Fruit fly (Drosophila melanogaster) whole organism, embryonic: ENCODE data around the gene CG5188.

ENCODE experiments used
- Antp ChIP-seq: fragments of 200-800 bp; sonication (Bioruptor generic); optimal IDR thresholded peaks from 3 replicates; lab custom pipeline; 2016; ENCODE audit warnings: missing biosample characterization, missing genetic modification characterization
- Bgb ChIP-seq: fragments of 200-800 bp; sonication (Bioruptor generic); IDR thresholded peaks from 2 replicates; pipeline ENCODE4 v1.3.6; 2022; ENCODE audit warnings: missing biosample characterization, missing genetic modification characterization; ENCODE audit not compliant: partially characterized antibody
- CG10654 ChIP-seq: fragments of 200-800 bp; sonication (Bioruptor generic); optimal IDR thresholded peaks from 2 replicates; lab custom pipeline; 2016; ENCODE audit warnings: missing biosample characterization, missing genetic modification characterization
- CG12769 ChIP-seq: fragments of 200-800 bp; sonication (Bioruptor generic); optimal IDR thresholded peaks from 2 replicates; lab custom pipeline; 2019; ENCODE audit warnings: missing biosample characterization, mild to moderate bottlenecking, missing genetic modification characterization, moderate library complexity
- CG12942 ChIP-seq: fragments of 200-800 bp; sonication (Bioruptor generic); optimal IDR thresholded peaks from 3 replicates; lab custom pipeline; 2016; ENCODE audit warnings: missing biosample characterization, missing genetic modification characterization
- CG13424 ChIP-seq: fragments of 200-800 bp; sonication (Bioruptor generic); optimal IDR thresholded peaks from 2 replicates; lab custom pipeline; 2019; ENCODE audit warnings: missing biosample characterization, mild to moderate bottlenecking, missing genetic modification characterization, moderate library complexity
- CG14965 ChIP-seq: fragments of 200-800 bp; sonication (Bioruptor generic); optimal IDR thresholded peaks from 2 replicates; lab custom pipeline; 2016; ENCODE audit warnings: missing biosample characterization, missing genetic modification characterization, borderline replicate concordance
- CG17385 ChIP-seq: fragments of 200-800 bp; sonication (Bioruptor generic); optimal IDR thresholded peaks from 3 replicates; lab custom pipeline; 2018; ENCODE audit warnings: missing biosample characterization, mild to moderate bottlenecking, missing genetic modification characterization
- CG17568 ChIP-seq: fragments of 200-800 bp; sonication (Bioruptor generic); optimal IDR thresholded peaks from 2 replicates; lab custom pipeline; 2018; ENCODE audit warnings: missing biosample characterization, mild to moderate bottlenecking, missing genetic modification characterization, moderate library complexity
- CG1792 ChIP-seq: fragments of 200-800 bp; sonication (Bioruptor generic); optimal IDR thresholded peaks from 2 replicates; lab custom pipeline; 2016; ENCODE audit warnings: missing biosample characterization, missing genetic modification characterization
- CG18599 ChIP-seq: fragments of 200-800 bp; sonication (Bioruptor generic); optimal IDR thresholded peaks from 3 replicates; lab custom pipeline; 2017; ENCODE audit warnings: missing biosample characterization, missing genetic modification characterization, mild to moderate bottlenecking, moderate library complexity, missing genetic modification reagents
- CG2199 ChIP-seq: fragments of 200-800 bp; sonication (Bioruptor generic); IDR thresholded peaks from 3 replicates; pipeline ENCODE4 v1.3.6; 2022; ENCODE audit warnings: missing biosample characterization, missing genetic modification characterization
- CG2202 ChIP-seq: fragments of 200-800 bp; sonication (Bioruptor generic); optimal IDR thresholded peaks from 2 replicates; lab custom pipeline; 2018; ENCODE audit warnings: missing biosample characterization, mild to moderate bottlenecking, missing genetic modification characterization
- CG30020 ChIP-seq: fragments of 200-800 bp; optimal IDR thresholded peaks from 2 replicates; lab custom pipeline; 2019; ENCODE audit warnings: missing biosample characterization, mild to moderate bottlenecking, missing genetic modification characterization, moderate library complexity
- CG33213 ChIP-seq: fragments of 200-800 bp; sonication (Bioruptor generic); optimal IDR thresholded peaks from 3 replicates; lab custom pipeline; 2016; ENCODE audit warnings: missing biosample characterization, missing genetic modification characterization
- CG34422 ChIP-seq: fragments of 200-800 bp; sonication (Bioruptor generic); IDR thresholded peaks from 3 replicates; pipeline ENCODE4 v1.3.6; 2022; ENCODE audit warnings: missing biosample characterization, missing genetic modification characterization
- CG4820 ChIP-seq: fragments of 200-800 bp; sonication (Bioruptor generic); optimal IDR thresholded peaks from 3 replicates; lab custom pipeline; 2016; ENCODE audit warnings: missing biosample characterization, missing genetic modification characterization
- CG7271 ChIP-seq: fragments of 200-800 bp; sonication (Bioruptor generic); optimal IDR thresholded peaks from 2 replicates; lab custom pipeline; 2018; ENCODE audit warnings: missing biosample characterization, mild to moderate bottlenecking, missing genetic modification characterization, moderate library complexity
- CG7372 ChIP-seq: fragments of 200-800 bp; sonication (Bioruptor generic); IDR thresholded peaks from 2 replicates; pipeline ENCODE4 v1.3.6; 2022; ENCODE audit warnings: missing biosample characterization, missing genetic modification characterization
- CG9609 ChIP-seq: fragments of 200-800 bp; sonication (Bioruptor generic); optimal IDR thresholded peaks from 3 replicates; lab custom pipeline; 2016; ENCODE audit warnings: missing biosample characterization, missing genetic modification characterization
- D19A ChIP-seq: fragments of 200-800 bp; optimal IDR thresholded peaks from 3 replicates; lab custom pipeline; 2019; ENCODE audit warnings: missing biosample characterization, mild to moderate bottlenecking, missing genetic modification characterization, moderate library complexity
- Doc3 ChIP-seq: fragments of 200-800 bp; sonication (Bioruptor generic); IDR thresholded peaks from 3 replicates; pipeline ENCODE4 v1.3.6; 2022; ENCODE audit warnings: missing biosample characterization, missing genetic modification characterization; ENCODE audit not compliant: partially characterized antibody
- Fer2 ChIP-seq: fragments of 200-800 bp; sonication (Bioruptor generic); optimal IDR thresholded peaks from 2 replicates; lab custom pipeline; 2018; ENCODE audit warnings: missing biosample characterization, mild to moderate bottlenecking, missing genetic modification characterization, moderate library complexity
- HmgD ChIP-seq: fragments of 200-800 bp; sonication (Bioruptor generic); optimal IDR thresholded peaks from 3 replicates; lab custom pipeline; 2016; ENCODE audit warnings: missing biosample characterization, missing genetic modification characterization
- Hsf ChIP-seq: fragments of 200-800 bp; sonication (Bioruptor generic); optimal IDR thresholded peaks from 3 replicates; lab custom pipeline; 2016; ENCODE audit warnings: missing biosample characterization, missing genetic modification characterization
- NC2α ChIP-seq: fragments of 200-800 bp; sonication (Bioruptor generic); optimal IDR thresholded peaks from 2 replicates; lab custom pipeline; 2016; ENCODE audit warnings: missing biosample characterization, missing genetic modification characterization
- NfI ChIP-seq: fragments of 200-800 bp; sonication (Bioruptor generic); optimal IDR thresholded peaks from 3 replicates; lab custom pipeline; 2018; ENCODE audit warnings: missing biosample characterization, mild to moderate bottlenecking, missing genetic modification characterization, moderate library complexity
- Six4 ChIP-seq: fragments of 200-800 bp; sonication (Bioruptor generic); optimal IDR thresholded peaks from 2 replicates; lab custom pipeline; 2016; ENCODE audit warnings: missing biosample characterization, missing genetic modification characterization
- TFAM ChIP-seq: fragments of 200-800 bp; sonication (Bioruptor generic); optimal IDR thresholded peaks from 2 replicates; lab custom pipeline; 2017; ENCODE audit warnings: missing biosample characterization, missing genetic modification characterization, inconsistent platforms
- Xrp1 ChIP-seq: fragments of 200-800 bp; sonication (Bioruptor generic); IDR thresholded peaks from 2 replicates; pipeline ENCODE4 v1.3.6; 2022; ENCODE audit warnings: missing biosample characterization, missing genetic modification characterization
- ara ChIP-seq: fragments of 200-800 bp; sonication (Bioruptor generic); IDR thresholded peaks from 2 replicates; pipeline ENCODE4 v1.3.6; 2022; ENCODE audit warnings: missing biosample characterization, missing genetic modification characterization
- ase ChIP-seq: fragments of 200-800 bp; sonication (Bioruptor generic); IDR thresholded peaks from 3 replicates; pipeline ENCODE4 v1.3.6; 2022; ENCODE audit warnings: missing biosample characterization, missing genetic modification characterization
- bbx ChIP-seq: fragments of 200-800 bp; sonication (Bioruptor generic); IDR thresholded peaks from 2 replicates; pipeline ENCODE4 v1.3.6; 2022; ENCODE audit warnings: missing biosample characterization, missing genetic modification characterization; ENCODE audit not compliant: partially characterized antibody
- disco-r ChIP-seq: fragments of 200-800 bp; sonication (Bioruptor generic); optimal IDR thresholded peaks from 2 replicates; lab custom pipeline; 2016; ENCODE audit warnings: missing biosample characterization, missing genetic modification characterization
- fu2 ChIP-seq: fragments of 200-800 bp; sonication (Bioruptor generic); optimal IDR thresholded peaks from 2 replicates; lab custom pipeline; 2016; ENCODE audit warnings: missing biosample characterization, missing genetic modification characterization
- grau ChIP-seq: fragments of 200-800 bp; optimal IDR thresholded peaks from 3 replicates; lab custom pipeline; 2019; ENCODE audit warnings: missing biosample characterization, mild to moderate bottlenecking, missing genetic modification characterization, moderate library complexity
- kay ChIP-seq: fragments of 200-800 bp; sonication (Bioruptor generic); optimal IDR thresholded peaks from 2 replicates; lab custom pipeline; 2016; ENCODE audit warnings: missing biosample characterization, missing genetic modification characterization
- ken ChIP-seq: fragments of 200-800 bp; sonication (Bioruptor generic); IDR thresholded peaks from 3 replicates; pipeline ENCODE4 v1.3.6; 2022; ENCODE audit warnings: missing biosample characterization, missing genetic modification characterization
- kni ChIP-seq: fragments of 200-800 bp; sonication (Bioruptor generic); optimal IDR thresholded peaks from 3 replicates; lab custom pipeline; 2017; ENCODE audit warnings: mild to moderate bottlenecking, missing biosample characterization, missing genetic modification reagents, missing genetic modification characterization
- nerfin-1 ChIP-seq: fragments of 200-800 bp; sonication (Bioruptor generic); optimal IDR thresholded peaks from 3 replicates; lab custom pipeline; 2019; ENCODE audit warnings: missing biosample characterization, mild to moderate bottlenecking, missing genetic modification characterization, moderate library complexity
- nom ChIP-seq: fragments of 200-800 bp; sonication (Bioruptor generic); optimal IDR thresholded peaks from 2 replicates; lab custom pipeline; 2017; ENCODE audit warnings: missing biosample characterization, missing genetic modification characterization, mild to moderate bottlenecking, moderate library complexity, missing genetic modification reagents
- pan ChIP-seq, 4 experiments: fragments of >200 bp in 3 of 4; fragments of 200-800 bp in 1 of 4; sonication (Bioruptor generic) in 1 of 4; optimal IDR thresholded peaks in 3 of 4; IDR thresholded peaks in 1 of 4; 2 replicates each; pipeline versions ENCODE4 v1.3.6 to Lab custom; 2017 to 2022; ENCODE audit warnings: missing biosample characterization in 2 of 4, missing genetic modification characterization in 2 of 4, mixed read lengths in 1 of 4
- phol ChIP-seq: fragments of 200-800 bp; sonication (Bioruptor generic); optimal IDR thresholded peaks from 3 replicates; lab custom pipeline; 2018; ENCODE audit warnings: missing biosample characterization, mild to moderate bottlenecking, missing genetic modification characterization, moderate library complexity
- pnt ChIP-seq: fragments of 200-800 bp; sonication (Bioruptor generic); optimal IDR thresholded peaks from 3 replicates; lab custom pipeline; 2016; ENCODE audit warnings: missing biosample characterization, missing genetic modification characterization
- pros ChIP-seq: fragments of 200-800 bp; sonication (Bioruptor generic); optimal IDR thresholded peaks from 3 replicates; lab custom pipeline; 2019; ENCODE audit warnings: missing biosample characterization, mild to moderate bottlenecking, missing genetic modification characterization, moderate library complexity
- rib ChIP-seq: fragments of 200-800 bp; sonication (Bioruptor generic); IDR thresholded peaks from 2 replicates; pipeline ENCODE4 v1.3.6; 2022; ENCODE audit warnings: missing biosample characterization, missing genetic modification characterization
- sima ChIP-seq: fragments of 200-800 bp; sonication (Bioruptor generic); optimal IDR thresholded peaks from 2 replicates; lab custom pipeline; 2016; ENCODE audit warnings: missing biosample characterization, missing genetic modification characterization
- sob ChIP-seq: fragments of 200-800 bp; sonication (Bioruptor generic); IDR thresholded peaks from 2 replicates; pipeline ENCODE4 v1.3.6; 2022; ENCODE audit warnings: missing biosample characterization, missing genetic modification characterization
- tna ChIP-seq: fragments of 200-800 bp; sonication (Bioruptor generic); IDR thresholded peaks from 2 replicates; pipeline ENCODE4 v1.3.6; 2022; ENCODE audit warnings: missing biosample characterization, missing genetic modification characterization; ENCODE audit not compliant: partially characterized antibody
- zf30C ChIP-seq: fragments of 200-800 bp; sonication (Bioruptor generic); optimal IDR thresholded peaks from 3 replicates; lab custom pipeline; 2018; ENCODE audit warnings: missing biosample characterization, mild to moderate bottlenecking, missing genetic modification characterization

CG5188 gene

dm6 chr2L:10435606-10436160 lies 7.1 kb downstream of the CG5188 start, which contains the start of the genes TBC1D16 and holn1 (continued):
- TF ChIP-seq pan (optimal IDR thresholded peaks at IDR 0.05; lab: Kevin White, UChicago) (no peak), pan (GFP tag; optimal IDR thresholded peaks at IDR 0.05 in 1 of 2, IDR thresholded peaks at IDR 0.05 in 1 of 2) (no peak), sima (GFP tag; lab: Kevin White, UChicago) (no peak), CG30020 (tag; lab: Kevin White, UChicago) (peak; percentile 94), Fer2 (no peak), CG17568 (GFP tag; lab: Kevin White, UChicago) (no peak), CG2199 (GFP tag; lab: Robert Waterston, UW) (no peak), kay (GFP tag; lab: Kevin White, UChicago) (no peak), D19A (tag; lab: Kevin White, UChicago) (no peak), ken (GFP tag; lab: Robert Waterston, UW) (no peak), CG18599 (no peak), pnt (GFP tag; lab: Kevin White, UChicago) (no peak), CG2202 (tag; lab: Kevin White, UChicago) (no peak), kni (GFP tag; lab: Kevin White, UChicago) (no peak), NfI (GFP tag; lab: Kevin White, UChicago) (no peak), pros (GFP tag; lab: Kevin White, UChicago) (no peak), CG33213 (no peak), CG17385 (GFP tag; lab: Kevin White, UChicago) (no peak), sob (no peak), CG13424 (tag; lab: Kevin White, UChicago) (peak; percentile 13), disco-r (no peak), phol (tag; lab: Kevin White, UChicago) (peak; percentile 5), Antp (GFP tag; lab: Kevin White, UChicago) (no peak), CG12769 (tag; lab: Kevin White, UChicago) (no peak), CG34422 (GFP tag; lab: Robert Waterston, UW) (no peak), CG12942 (GFP tag; lab: Kevin White, UChicago) (no peak), CG1792 (GFP tag; lab: Kevin White, UChicago) (no peak), TFAM (GFP tag; lab: Kevin White, UChicago) (no peak), HmgD (GFP tag; lab: Kevin White, UChicago) (no peak), ase (GFP tag; lab: Robert Waterston, UW) (no peak), Six4 (GFP tag; lab: Kevin White, UChicago) (no peak), Bgb (GFP tag; lab: Robert Waterston, UW) (peak; percentile 42; the same call in 1 of the 2 replicates), ara (GFP tag; lab: Robert Waterston, UW) (no peak), CG9609 (no peak), fu2 (no peak), nerfin-1 (peak; percentile 3), CG4820 (no peak), grau (tag; lab: Kevin White, UChicago) (no peak), bbx (GFP tag; lab: Robert Waterston, UW) (peak; percentile 30; the same call in 1 of the 2 replicates), Hsf (GFP tag; lab: Kevin White, UChicago) (no peak), nom (GFP tag; lab: Kevin White, UChicago) (no peak), CG7271 (tag; lab: Kevin White, UChicago) (no peak), Xrp1 (GFP tag; lab: Robert Waterston, UW) (0 out of 2 replicates have a peak, but pooled peaks have one; percentile 25), Doc3 (GFP tag; lab: Robert Waterston, UW) (peak; percentile 27; the same call in 1 of the 3 replicates), zf30C (no peak), NC2α (GFP tag; lab: Kevin White, UChicago) (no peak), tna (no peak), CG14965 (GFP tag; lab: Kevin White, UChicago) (no peak), CG10654 (GFP tag; lab: Kevin White, UChicago) (no peak), rib (GFP tag; lab: Robert Waterston, UW) (no peak), CG7372 (GFP tag; lab: Robert Waterston, UW) (no peak)
